Worm (Caenorhabditis elegans) whole organism, L2 larva: ENCODE data around the gene ugt-53.

Experiments
- C34F6.9 ChIP-seq: fragments of 150-350 bp; optimal IDR thresholded peaks from 2 replicates; lab custom pipeline; 2014; ENCODE audit warnings: missing biosample characterization, missing genetic modification characterization
- F13H6.1 ChIP-seq: sonication (generic microtip); optimal IDR thresholded peaks from 2 replicates; lab custom pipeline; 2016; ENCODE audit warnings: missing genetic modification characterization, missing compliant biosample characterization
- R02D3.7 ChIP-seq: fragments of 150-350 bp; optimal IDR thresholded peaks from 2 replicates; lab custom pipeline; 2014; ENCODE audit warnings: missing biosample characterization, missing genetic modification characterization
- Y55F3AM.14 ChIP-seq: fragments of 200-800 bp; sonication (Bioruptor generic); optimal IDR thresholded peaks from 2 replicates; lab custom pipeline; 2018; ENCODE audit warnings: mild to moderate bottlenecking, missing genetic modification characterization, missing compliant biosample characterization
- ama-1 ChIP-seq: fragments of 150-350 bp; optimal IDR thresholded peaks from 2 replicates; lab custom pipeline; 2018; ENCODE audit warnings: inconsistent platforms
- blmp-1 ChIP-seq: sonication (generic microtip); optimal IDR thresholded peaks from 2 replicates; lab custom pipeline; 2017; ENCODE audit warnings: missing genetic modification characterization, mild to moderate bottlenecking, missing compliant biosample characterization, antibody characterized with exemption, moderate library complexity; ENCODE audit not compliant: insufficient read depth
- ceh-16 ChIP-seq: fragments of 150-350 bp; optimal IDR thresholded peaks from 2 replicates; lab custom pipeline; 2014; ENCODE audit warnings: missing biosample characterization, missing genetic modification characterization
- crh-2 ChIP-seq: sonication (generic microtip); optimal IDR thresholded peaks from 2 replicates; lab custom pipeline; 2017; ENCODE audit warnings: missing biosample characterization, missing genetic modification characterization
- elt-3 ChIP-seq: sonication (generic microtip); optimal IDR thresholded peaks from 2 replicates; lab custom pipeline; 2017; ENCODE audit warnings: missing biosample characterization, missing genetic modification characterization
- lin-11 ChIP-seq: fragments of 150-350 bp; sonication (generic microtip); optimal IDR thresholded peaks from 2 replicates; lab custom pipeline; 2014; ENCODE audit warnings: missing biosample characterization, missing genetic modification characterization, inconsistent platforms, mixed read lengths
- lin-13 ChIP-seq: fragments of 150-350 bp; optimal IDR thresholded peaks from 2 replicates; lab custom pipeline; 2014; ENCODE audit warnings: missing biosample characterization, missing genetic modification reagents, missing genetic modification characterization
- lin-39 ChIP-seq: fragments of 150-350 bp; optimal IDR thresholded peaks from 2 replicates; lab custom pipeline; 2014; ENCODE audit warnings: missing biosample characterization, missing genetic modification reagents, missing genetic modification characterization
- lsy-2 ChIP-seq, 2 experiments: fragments of 150-350 bp in 1 of 2; sonication (generic microtip) in 1 of 2; optimal IDR thresholded peaks; 2 replicates each; lab custom pipeline; 2014 to 2017; ENCODE audit warnings: missing biosample characterization in 2 of 2, missing genetic modification characterization in 2 of 2
- mab-5 ChIP-seq: fragments of 150-350 bp; optimal IDR thresholded peaks from 2 replicates; lab custom pipeline; 2014; ENCODE audit warnings: missing biosample characterization, missing genetic modification characterization
- mdl-1 ChIP-seq, 2 experiments: fragments of 150-350 bp in 1 of 2; sonication (generic microtip) in 1 of 2; optimal IDR thresholded peaks; 2 replicates each; lab custom pipeline; 2017; ENCODE audit warnings: missing biosample characterization in 2 of 2, missing genetic modification characterization in 2 of 2
- nhr-10 ChIP-seq: sonication (generic microtip); optimal IDR thresholded peaks from 2 replicates; lab custom pipeline; 2017; ENCODE audit warnings: missing biosample characterization, missing genetic modification characterization
- nhr-11 ChIP-seq: fragments of 150-350 bp; optimal IDR thresholded peaks from 2 replicates; lab custom pipeline; 2014; ENCODE audit warnings: missing biosample characterization, missing genetic modification characterization
- nhr-12 ChIP-seq: fragments of 150-350 bp; optimal IDR thresholded peaks from 2 replicates; lab custom pipeline; 2014; ENCODE audit warnings: missing biosample characterization, missing genetic modification characterization
- nhr-129 ChIP-seq: fragments of 150-350 bp; optimal IDR thresholded peaks from 2 replicates; lab custom pipeline; 2014; ENCODE audit warnings: missing biosample characterization, missing genetic modification characterization
- nhr-21 ChIP-seq: fragments of 150-350 bp; optimal IDR thresholded peaks from 2 replicates; lab custom pipeline; 2014; ENCODE audit warnings: missing biosample characterization, missing genetic modification characterization
- nhr-25 ChIP-seq: fragments of 150-350 bp; sonication (generic microtip); optimal IDR thresholded peaks from 3 replicates; lab custom pipeline; 2014; ENCODE audit warnings: missing biosample characterization, missing genetic modification characterization
- nhr-6 ChIP-seq: fragments of 150-350 bp; optimal IDR thresholded peaks from 2 replicates; lab custom pipeline; 2014; ENCODE audit warnings: missing biosample characterization, missing genetic modification characterization
- nhr-77 ChIP-seq: fragments of 150-350 bp; optimal IDR thresholded peaks from 2 replicates; lab custom pipeline; 2014; ENCODE audit warnings: missing biosample characterization, missing genetic modification characterization
- peb-1 ChIP-seq: fragments of 150-350 bp; optimal IDR thresholded peaks from 2 replicates; lab custom pipeline; 2014; ENCODE audit warnings: missing biosample characterization, missing genetic modification characterization
- skn-1 ChIP-seq: sonication (generic microtip); optimal IDR thresholded peaks from 2 replicates; lab custom pipeline; 2017; ENCODE audit warnings: missing biosample characterization, missing genetic modification characterization
- sma-3 ChIP-seq: sonication (generic microtip); optimal IDR thresholded peaks from 2 replicates; lab custom pipeline; 2016; ENCODE audit warnings: missing genetic modification reagents, missing genetic modification characterization, missing compliant biosample characterization
- sma-9 ChIP-seq, 2 experiments: fragments of 150-350 bp in 1 of 2; sonication (generic microtip) in 1 of 2; optimal IDR thresholded peaks; 2 replicates each; lab custom pipeline; 2014 to 2016; ENCODE audit warnings: missing genetic modification characterization in 2 of 2, mild to moderate bottlenecking in 1 of 2, missing biosample characterization in 1 of 2, missing compliant biosample characterization in 1 of 2, missing genetic modification reagents in 1 of 2, moderate library complexity in 1 of 2
- unc-39 ChIP-seq: fragments of 150-350 bp; optimal IDR thresholded peaks from 2 replicates; lab custom pipeline; 2014; ENCODE audit warnings: missing biosample characterization, missing genetic modification characterization
- unc-55 ChIP-seq: fragments of 150-350 bp; sonication (generic microtip); optimal IDR thresholded peaks from 3 replicates; lab custom pipeline; 2014; ENCODE audit warnings: missing biosample characterization, missing genetic modification reagents, missing genetic modification characterization
- unc-62 ChIP-seq: fragments of 150-350 bp; optimal IDR thresholded peaks from 2 replicates; lab custom pipeline; 2014; ENCODE audit warnings: missing biosample characterization, missing genetic modification reagents, missing genetic modification characterization
- zag-1 ChIP-seq: fragments of 150-350 bp; optimal IDR thresholded peaks from 2 replicates; lab custom pipeline; 2014; ENCODE audit warnings: missing biosample characterization, missing genetic modification characterization
- ztf-1 ChIP-seq: fragments of 200-800 bp; sonication (Bioruptor generic); conservative IDR thresholded peaks from 2 replicates; pipeline ENCODE4 v1.3.6; 2022; ENCODE audit warnings: missing genetic modification characterization, missing compliant biosample characterization
- ztf-11 ChIP-seq: sonication (generic microtip); optimal IDR thresholded peaks from 2 replicates; lab custom pipeline; 2017; ENCODE audit warnings: missing biosample characterization, missing genetic modification characterization

The ugt-53 gene

DNA sequence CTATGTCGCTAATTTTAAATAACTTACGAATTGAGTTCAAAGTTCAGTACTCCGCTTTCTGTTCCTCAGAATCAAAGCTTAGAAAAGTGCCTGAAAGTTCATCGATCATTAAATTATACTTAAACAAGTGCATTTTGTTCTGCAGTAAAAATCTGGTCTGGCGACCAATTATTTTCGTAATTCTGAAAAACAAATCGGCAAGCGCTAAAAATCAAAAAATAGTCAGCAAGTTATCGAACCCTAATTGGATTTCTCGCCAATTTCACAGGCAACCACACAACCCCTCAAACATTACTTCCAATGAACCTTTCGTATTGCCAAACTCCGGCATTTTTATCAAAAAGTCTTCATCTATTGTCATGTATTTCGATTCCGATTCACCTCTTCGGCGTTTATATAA, 13.9 kb downstream of the ugt-53 start, which contains the start of gene srh-272:
srh-272 (plus strand) TSS at position 301 of the 400 bp plus-strand sequence.
- TF ChIP-seq sma-9 (GFP tag; optimal IDR thresholded peaks at IDR 0.05; lab: Kevin White, UChicago) = no peak
- TF ChIP-seq sma-9 (tag; optimal IDR thresholded peaks at IDR 0.05; lab: Kevin White, UChicago) = no peak
- TF ChIP-seq sma-3 (GFP tag; lab: Kevin White, UChicago) = no peak
- no peak for TF ChIP-seq nhr-11 (tag; lab: Kevin White, UChicago)
- no peak for TF ChIP-seq F13H6.1
- TF ChIP-seq ceh-16 = no peak
- TF ChIP-seq blmp-1 (tag; lab: Kevin White, UChicago) = no peak
- no peak for TF ChIP-seq peb-1 (tag; lab: Kevin White, UChicago)
- no peak for TF ChIP-seq lin-13 (GFP tag; lab: Kevin White, UChicago)
- TF ChIP-seq unc-55 (GFP tag; lab: Kevin White, UChicago) = no peak
- no peak for TF ChIP-seq ztf-1 (GFP tag; lab: Robert Waterston, UW)
- TF ChIP-seq nhr-10 = no peak
- TF ChIP-seq ama-1 (lab: Kevin White, UChicago) = no peak
- no peak for TF ChIP-seq nhr-129 (tag; lab: Kevin White, UChicago)
- TF ChIP-seq unc-39 (tag; lab: Kevin White, UChicago) = no peak
- no peak for TF ChIP-seq lin-39 (tag; lab: Kevin White, UChicago)
- TF ChIP-seq lsy-2 (tag; optimal IDR thresholded peaks at IDR 0.05; lab: Kevin White, UChicago) = no peak
- TF ChIP-seq elt-3 = no peak
- no peak for TF ChIP-seq nhr-12 (tag; lab: Kevin White, UChicago)
- TF ChIP-seq zag-1 (tag; lab: Kevin White, UChicago) = no peak
- TF ChIP-seq, all 48 proteins: peak for 0

DNA sequence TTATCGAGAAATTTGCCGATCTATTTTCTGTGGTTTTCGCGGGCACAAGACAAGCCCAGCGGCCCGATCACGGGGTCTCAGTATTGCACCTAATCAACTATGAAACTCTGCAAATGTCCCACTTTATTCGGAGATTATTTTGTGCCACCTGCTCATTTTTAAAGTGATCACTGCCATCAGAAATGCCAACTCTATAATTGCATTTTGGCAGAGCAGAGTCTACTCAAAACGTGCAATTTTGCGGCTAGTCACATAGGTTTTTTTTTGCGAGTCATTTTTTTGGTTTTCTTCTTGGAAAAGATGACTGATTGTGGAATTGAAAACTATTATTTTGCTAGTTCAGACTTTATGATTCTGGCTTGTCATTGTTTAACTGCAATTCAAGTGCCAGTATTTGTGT, 15.8 kb downstream of the ugt-53 start, which contains the start of gene srh-240:
srh-240 (plus strand) TSS at position 301 of the 400 bp plus-strand sequence.
- TF ChIP-seq nhr-6 (tag; lab: Kevin White, UChicago) = no peak
- TF ChIP-seq mab-5 (tag; lab: Kevin White, UChicago) = no peak
- no peak for TF ChIP-seq sma-3 (GFP tag; lab: Kevin White, UChicago)
- TF ChIP-seq nhr-77 = no peak
- no peak for TF ChIP-seq unc-62 (GFP tag; lab: Kevin White, UChicago)
- TF ChIP-seq ztf-1 (GFP tag; lab: Robert Waterston, UW) = no peak
- no peak for TF ChIP-seq ama-1 (lab: Kevin White, UChicago)
- no peak for TF ChIP-seq skn-1 (tag; lab: Kevin White, UChicago)
- TF ChIP-seq unc-39 (tag; lab: Kevin White, UChicago) = no peak

DNA sequence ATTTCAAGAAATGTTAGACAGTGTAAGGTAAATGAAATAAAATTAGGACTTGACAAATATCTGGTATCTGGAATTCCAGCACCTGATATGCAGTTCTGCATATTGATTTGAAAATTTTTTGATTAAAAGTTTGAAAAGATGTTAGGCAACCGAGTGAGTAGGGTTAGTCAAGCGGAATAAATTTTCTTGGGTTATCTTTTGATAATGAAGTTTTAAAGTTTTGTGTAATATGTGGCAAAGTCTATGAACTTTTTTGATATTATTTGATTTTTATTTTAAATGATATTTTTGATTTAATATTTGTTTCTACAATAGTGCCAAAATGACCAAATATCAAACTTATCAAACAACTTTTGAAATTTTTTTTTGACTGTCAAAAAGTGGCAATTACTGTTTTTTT, 20.4 kb downstream of the ugt-53 start, which contains the start of gene srh-241:
srh-241 (minus strand) TSS at position 101 of the 400 bp plus-strand sequence.
- TF ChIP-seq mdl-1 (tag; optimal IDR thresholded peaks at IDR 0.05; lab: Kevin White, UChicago) (no peak), C34F6.9 (no peak), unc-39 (tag; lab: Kevin White, UChicago) (no peak), ztf-11 (no peak), nhr-25 (tag; lab: Kevin White, UChicago) (no peak), lin-39 (tag; lab: Kevin White, UChicago) (no peak), Y55F3AM.14 (no peak), crh-2 (tag; lab: Kevin White, UChicago) (no peak), lin-11 (tag; lab: Kevin White, UChicago) (no peak)

DNA sequence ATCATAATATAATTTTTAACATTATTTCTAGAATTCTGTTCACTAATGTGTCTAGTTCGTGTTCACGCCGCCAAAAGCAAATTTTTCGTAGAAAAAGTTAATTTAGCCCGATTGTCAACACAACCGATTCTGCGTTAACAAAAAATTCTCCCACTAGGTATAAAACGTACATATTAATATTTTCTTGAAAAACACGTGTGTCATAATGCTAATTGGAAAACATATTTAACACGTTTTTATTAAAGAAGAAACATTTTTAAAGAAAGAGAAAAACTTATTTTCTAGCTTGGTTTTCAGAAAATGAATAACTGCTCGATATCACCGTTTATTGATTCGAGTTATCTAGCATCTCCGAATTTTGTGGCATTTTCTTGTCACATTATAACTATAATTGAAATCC, 21.0 kb downstream of the ugt-53 start, which contains the start of gene srh-243:
srh-243 (plus strand) TSS at position 301 of the 400 bp plus-strand sequence.
- TF ChIP-seq crh-2 (tag; lab: Kevin White, UChicago) (no peak), ztf-11 (no peak), Y55F3AM.14 (no peak)

DNA sequence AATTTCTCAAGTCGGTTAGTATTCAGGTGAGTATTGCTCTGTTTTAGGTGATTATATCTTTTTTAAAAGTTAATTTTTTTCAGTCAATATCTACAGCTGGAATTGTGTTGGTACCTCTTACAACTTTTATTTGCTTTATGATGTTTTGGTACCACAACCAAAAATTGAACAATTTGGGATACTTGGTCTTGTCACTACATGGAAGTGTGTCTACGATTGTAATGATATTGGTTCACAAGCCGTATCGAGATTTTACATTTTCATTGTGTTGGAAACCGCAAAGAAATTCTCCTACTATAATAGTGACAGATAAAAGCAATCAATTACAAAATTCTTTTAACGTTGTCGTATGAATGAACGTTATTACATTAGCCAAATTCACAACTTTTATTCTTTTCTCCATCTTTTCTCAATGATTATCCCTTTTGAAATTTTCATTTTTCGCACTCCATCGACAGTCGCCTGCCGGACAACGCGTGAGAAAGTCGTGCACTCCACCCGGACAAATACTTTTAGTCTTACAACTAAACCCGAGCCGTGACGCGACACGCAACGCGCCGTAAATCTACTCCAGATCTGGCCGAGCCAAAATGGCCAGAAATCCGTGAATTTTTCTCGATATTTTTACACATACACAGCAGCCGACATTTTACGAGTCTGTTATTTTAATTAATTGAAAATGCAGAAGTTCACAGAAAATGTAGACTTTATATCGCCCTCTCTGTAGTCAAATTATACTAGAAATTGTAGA, 22.8 kb downstream of the ugt-53 start:
- TF ChIP-seq R02D3.7 (tag; lab: Kevin White, UChicago) (no peak), ceh-16 (no peak), lin-13 (GFP tag; lab: Kevin White, UChicago) (no peak), skn-1 (tag; lab: Kevin White, UChicago) (no peak), mdl-1 (tag; optimal IDR thresholded peaks at IDR 0.05; lab: Kevin White, UChicago) (no peak), nhr-21 (tag; lab: Kevin White, UChicago) (no peak)
